Fruit fly (Drosophila melanogaster) whole organism, embryonic: Measurements from ENCODE around the gene CG10337.
A peak's percentile ranks its signal among the peaks of the same experiment; 100 is the strongest.

Experiments
- Abd-B ChIP-seq: fragments of 200-800 bp; sonication (Bioruptor generic); optimal IDR thresholded peaks from 2 replicates; lab custom pipeline; 2018; ENCODE audit warnings: missing biosample characterization, mild to moderate bottlenecking, missing genetic modification characterization, moderate library complexity
- Aef1 ChIP-seq: fragments of 200-800 bp; sonication (Bioruptor generic); IDR thresholded peaks from 3 replicates; pipeline ENCODE4 v1.3.6; 2022; ENCODE audit warnings: missing biosample characterization, missing genetic modification characterization
- BEAF-32 ChIP-seq: fragments of 200-800 bp; sonication (Bioruptor generic); optimal IDR thresholded peaks from 3 replicates; lab custom pipeline; 2017; ENCODE audit warnings: missing biosample characterization, missing genetic modification characterization, mild to moderate bottlenecking, moderate library complexity, missing genetic modification reagents
- Bgb ChIP-seq: fragments of 200-800 bp; sonication (Bioruptor generic); IDR thresholded peaks from 2 replicates; pipeline ENCODE4 v1.3.6; 2022; ENCODE audit warnings: missing biosample characterization, missing genetic modification characterization; ENCODE audit not compliant: partially characterized antibody
- CG10267 ChIP-seq: fragments of 200-800 bp; sonication (Bioruptor generic); optimal IDR thresholded peaks from 2 replicates; lab custom pipeline; 2018; ENCODE audit warnings: missing biosample characterization, mild to moderate bottlenecking, missing genetic modification characterization, moderate library complexity
- CG13287 ChIP-seq: fragments of 200-800 bp; sonication (Bioruptor generic); IDR thresholded peaks from 2 replicates; pipeline ENCODE4 v1.3.6; 2022; ENCODE audit warnings: missing biosample characterization, missing genetic modification characterization; ENCODE audit not compliant: partially characterized antibody
- CG14860 ChIP-seq: fragments of 200-800 bp; sonication (Bioruptor generic); IDR thresholded peaks from 3 replicates; pipeline ENCODE4 v1.3.6; 2022; ENCODE audit warnings: missing biosample characterization, missing genetic modification characterization; ENCODE audit not compliant: partially characterized antibody
- CG17385 ChIP-seq: fragments of 200-800 bp; sonication (Bioruptor generic); optimal IDR thresholded peaks from 3 replicates; lab custom pipeline; 2018; ENCODE audit warnings: missing biosample characterization, mild to moderate bottlenecking, missing genetic modification characterization
- CG17568 ChIP-seq: fragments of 200-800 bp; sonication (Bioruptor generic); optimal IDR thresholded peaks from 2 replicates; lab custom pipeline; 2018; ENCODE audit warnings: missing biosample characterization, mild to moderate bottlenecking, missing genetic modification characterization, moderate library complexity
- CG18011 ChIP-seq: fragments of 200-800 bp; sonication (Bioruptor generic); optimal IDR thresholded peaks from 2 replicates; lab custom pipeline; 2017; ENCODE audit warnings: missing biosample characterization, missing genetic modification characterization, mild to moderate bottlenecking, moderate library complexity, missing genotype
- CG34224 ChIP-seq: fragments of 200-800 bp; sonication (Bioruptor generic); IDR thresholded peaks from 3 replicates; pipeline ENCODE4 v1.3.6; 2022; ENCODE audit warnings: missing biosample characterization, missing genetic modification characterization; ENCODE audit not compliant: partially characterized antibody
- CG5953 ChIP-seq: fragments of 200-800 bp; sonication (Bioruptor generic); IDR thresholded peaks from 2 replicates; pipeline ENCODE4 v1.3.6; 2022; ENCODE audit warnings: missing biosample characterization, missing genetic modification characterization
- CG6791 ChIP-seq: fragments of 200-800 bp; sonication (Bioruptor generic); IDR thresholded peaks from 3 replicates; pipeline ENCODE4 v1.3.6; 2022; ENCODE audit warnings: missing biosample characterization, missing genetic modification characterization; ENCODE audit not compliant: partially characterized antibody
- CG8290 ChIP-seq, 3 experiments: fragments of 200-800 bp; sonication (Bioruptor generic); optimal IDR thresholded peaks; 2 replicates each; lab custom pipeline; 2016 to 2019; ENCODE audit warnings: missing biosample characterization in 3 of 3, missing genetic modification characterization in 3 of 3, mild to moderate bottlenecking in 2 of 3, moderate library complexity in 1 of 3
- CG9437 ChIP-seq: fragments of 200-800 bp; sonication (Bioruptor generic); optimal IDR thresholded peaks from 2 replicates; lab custom pipeline; 2018; ENCODE audit warnings: missing biosample characterization, mild to moderate bottlenecking, missing genetic modification characterization
- CG9727 ChIP-seq: fragments of 200-800 bp; sonication (Bioruptor generic); optimal IDR thresholded peaks from 3 replicates; lab custom pipeline; 2017; ENCODE audit warnings: missing biosample characterization, mild to moderate bottlenecking, missing genetic modification characterization
- CG9797 ChIP-seq: fragments of 200-800 bp; sonication (Bioruptor generic); optimal IDR thresholded peaks from 3 replicates; lab custom pipeline; 2018; ENCODE audit warnings: missing biosample characterization, mild to moderate bottlenecking, missing genetic modification characterization
- D19A ChIP-seq: fragments of 200-800 bp; optimal IDR thresholded peaks from 3 replicates; lab custom pipeline; 2019; ENCODE audit warnings: missing biosample characterization, mild to moderate bottlenecking, missing genetic modification characterization, moderate library complexity
- Dll ChIP-seq: fragments of 200-800 bp; sonication (Bioruptor generic); IDR thresholded peaks from 4 replicates; pipeline ENCODE4 v1.3.6; 2022; ENCODE audit warnings: missing biosample characterization, missing genetic modification characterization; ENCODE audit not compliant: partially characterized antibody
- Doc3 ChIP-seq: fragments of 200-800 bp; sonication (Bioruptor generic); IDR thresholded peaks from 3 replicates; pipeline ENCODE4 v1.3.6; 2022; ENCODE audit warnings: missing biosample characterization, missing genetic modification characterization; ENCODE audit not compliant: partially characterized antibody
- Dp ChIP-seq: fragments of 200-800 bp; sonication (Bioruptor generic); optimal IDR thresholded peaks from 2 replicates; lab custom pipeline; 2018; ENCODE audit warnings: missing biosample characterization, mild to moderate bottlenecking, missing genetic modification characterization, moderate library complexity
- E2f2 ChIP-seq: fragments of 200-800 bp; sonication (Bioruptor generic); IDR thresholded peaks from 2 replicates; pipeline ENCODE4 v1.3.6; 2022; ENCODE audit warnings: missing biosample characterization, missing genetic modification characterization
- Ets97D ChIP-seq: fragments of 200-800 bp; sonication (Bioruptor generic); optimal IDR thresholded peaks from 3 replicates; lab custom pipeline; 2016; ENCODE audit warnings: missing biosample characterization, missing genetic modification characterization
- HLH4C ChIP-seq: fragments of 200-800 bp; sonication (Bioruptor generic); IDR thresholded peaks from 3 replicates; pipeline ENCODE4 v1.3.6; 2022; ENCODE audit warnings: missing biosample characterization, missing genetic modification characterization; ENCODE audit not compliant: partially characterized antibody
- Lhr ChIP-seq: fragments of 200-800 bp; sonication (Bioruptor generic); optimal IDR thresholded peaks from 3 replicates; lab custom pipeline; 2017; ENCODE audit warnings: mild to moderate bottlenecking, missing biosample characterization, missing genetic modification reagents, missing genetic modification characterization
- Med ChIP-seq: fragments of 200-800 bp; sonication (Bioruptor generic); peaks from one replicate; lab custom pipeline; 2016; ENCODE audit warnings: missing biosample characterization, missing genetic modification characterization, mild to moderate bottlenecking, inconsistent platforms, moderate library complexity
- Nf-YA ChIP-seq: fragments of 200-800 bp; sonication (Bioruptor generic); IDR thresholded peaks from 2 replicates; pipeline ENCODE4 v1.3.6; 2022; ENCODE audit warnings: missing biosample characterization, missing genetic modification characterization
- Sry-β ChIP-seq: fragments of 200-800 bp; sonication (Bioruptor generic); optimal IDR thresholded peaks from 2 replicates; lab custom pipeline; 2018; ENCODE audit warnings: missing biosample characterization, mild to moderate bottlenecking, missing genetic modification characterization, moderate library complexity
- amos ChIP-seq: fragments of 200-800 bp; sonication (Bioruptor generic); IDR thresholded peaks from 2 replicates; pipeline ENCODE4 v1.3.6; 2022; ENCODE audit warnings: missing biosample characterization, missing genetic modification characterization; ENCODE audit not compliant: partially characterized antibody
- ash1 ChIP-seq: fragments of 200-800 bp; sonication (Bioruptor generic); optimal IDR thresholded peaks from 2 replicates; lab custom pipeline; 2018; ENCODE audit warnings: missing biosample characterization, mild to moderate bottlenecking, missing genetic modification characterization
- bbx ChIP-seq: fragments of 200-800 bp; sonication (Bioruptor generic); IDR thresholded peaks from 2 replicates; pipeline ENCODE4 v1.3.6; 2022; ENCODE audit warnings: missing biosample characterization, missing genetic modification characterization; ENCODE audit not compliant: partially characterized antibody
- chinmo ChIP-seq: fragments of 200-800 bp; sonication (Bioruptor generic); IDR thresholded peaks from 4 replicates; pipeline ENCODE4 v1.3.6; 2022; ENCODE audit warnings: missing biosample characterization, missing genetic modification characterization; ENCODE audit not compliant: partially characterized antibody
- hb ChIP-seq: fragments of 200-800 bp; sonication (Bioruptor generic); IDR thresholded peaks from 3 replicates; pipeline ENCODE4 v1.3.6; 2022; ENCODE audit warnings: missing biosample characterization, missing genetic modification characterization; ENCODE audit not compliant: partially characterized antibody
- hbn ChIP-seq: fragments of 200-800 bp; sonication (Bioruptor generic); IDR thresholded peaks from 2 replicates; pipeline ENCODE4 v1.3.6; 2022; ENCODE audit warnings: missing biosample characterization, missing genetic modification characterization; ENCODE audit not compliant: partially characterized antibody
- lmd ChIP-seq: fragments of 200-800 bp; sonication (Bioruptor generic); IDR thresholded peaks from 2 replicates; pipeline ENCODE4 v1.3.6; 2022; ENCODE audit warnings: missing biosample characterization, missing genetic modification characterization
- nmo ChIP-seq: fragments of 200-800 bp; sonication (Bioruptor generic); optimal IDR thresholded peaks from 2 replicates; lab custom pipeline; 2018; ENCODE audit warnings: missing biosample characterization, mild to moderate bottlenecking, missing genetic modification characterization, moderate library complexity
- pzg ChIP-seq: fragments of 200-800 bp; sonication (Bioruptor generic); optimal IDR thresholded peaks from 3 replicates; lab custom pipeline; 2018; ENCODE audit warnings: missing biosample characterization, mild to moderate bottlenecking, missing genetic modification characterization, moderate library complexity
- row ChIP-seq: fragments of 200-800 bp; sonication (Bioruptor generic); IDR thresholded peaks from 3 replicates; pipeline ENCODE4 v1.3.6; 2022; ENCODE audit warnings: missing biosample characterization, missing genetic modification characterization
- sd ChIP-seq: fragments of 200-800 bp; sonication (Bioruptor generic); optimal IDR thresholded peaks from 3 replicates; lab custom pipeline; 2018; ENCODE audit warnings: missing biosample characterization, mild to moderate bottlenecking, missing genetic modification characterization, moderate library complexity
- sens ChIP-seq: fragments of 200-800 bp; sonication (Bioruptor generic); peaks from one replicate; lab custom pipeline; 2016; ENCODE audit warnings: missing biosample characterization, missing genetic modification characterization
- sna ChIP-seq: fragments of 200-800 bp; sonication (Bioruptor generic); IDR thresholded peaks from 2 replicates; pipeline ENCODE4 v1.3.6; 2022; ENCODE audit warnings: missing biosample characterization, missing genetic modification characterization; ENCODE audit not compliant: partially characterized antibody
- stwl ChIP-seq: fragments of 200-800 bp; sonication (Bioruptor generic); optimal IDR thresholded peaks from 3 replicates; lab custom pipeline; 2018; ENCODE audit warnings: missing biosample characterization, mild to moderate bottlenecking, missing genetic modification characterization, moderate library complexity
- trem ChIP-seq: fragments of 200-800 bp; optimal IDR thresholded peaks from 3 replicates; lab custom pipeline; 2019; ENCODE audit warnings: missing biosample characterization, mild to moderate bottlenecking, missing genetic modification characterization, moderate library complexity
- tup ChIP-seq: fragments of 200-800 bp; sonication (Bioruptor generic); optimal IDR thresholded peaks from 2 replicates; lab custom pipeline; 2016; ENCODE audit warnings: missing biosample characterization, mild to moderate bottlenecking, missing genetic modification characterization, moderate library complexity
- zen2 ChIP-seq: fragments of 200-800 bp; sonication (Bioruptor generic); IDR thresholded peaks from 3 replicates; pipeline ENCODE4 v1.3.6; 2022; ENCODE audit warnings: missing biosample characterization, missing genetic modification characterization; ENCODE audit not compliant: partially characterized antibody

The CG10337 gene

dm6 chr2L:19565233-19565898, 18.6 kb upstream of the CG10337 start, which contains the start of gene CG13077:
Gene CG13077 (plus strand): TSS chr2L:19565863.
- TF ChIP-seq Ets97D (GFP tag; lab: Kevin White, UChicago) (no peak), amos (GFP tag; lab: Robert Waterston, UW) (peak; percentile 40; the same call in 1 of the 2 replicates), D19A (tag; lab: Kevin White, UChicago) (no peak), sna (GFP tag; lab: Robert Waterston, UW) (peak; percentile 47; the same call in 1 of the 2 replicates), HLH4C (GFP tag; lab: Robert Waterston, UW) (peak; percentile 49; the same call in 2 of the 3 replicates), CG9437 (peak; percentile 98), pzg (GFP tag; lab: Kevin White, UChicago) (peak; percentile 9), sens (GFP tag; lab: Kevin White, UChicago) (peak; percentile 62), CG6791 (GFP tag; lab: Robert Waterston, UW) (peak; percentile 79), Dp (GFP tag; lab: Kevin White, UChicago) (peak; percentile 71), Bgb (peak; percentile 59), Abd-B (GFP tag; lab: Kevin White, UChicago) (peak; percentile 2), lmd (GFP tag; lab: Robert Waterston, UW) (no peak), CG34224 (GFP tag; lab: Robert Waterston, UW) (peak; percentile 48; the same call in 1 of the 3 replicates), nmo (peak; percentile 7), hbn (GFP tag; lab: Robert Waterston, UW) (peak; percentile 74; the same call in 1 of the 2 replicates), bbx (peak; percentile 70; the same call in 1 of the 2 replicates), trem (tag; lab: Kevin White, UChicago) (peak; percentile 14), stwl (tag; lab: Kevin White, UChicago) (peak; percentile 99), ash1 (GFP tag; lab: Kevin White, UChicago) (no peak), Doc3 (GFP tag; lab: Robert Waterston, UW) (peak; percentile 76; the same call in 2 of the 3 replicates), row (GFP tag; lab: Robert Waterston, UW) (peak; percentile 27; the same call in 1 of the 3 replicates), CG10267 (tag; lab: Kevin White, UChicago) (peak; percentile 87), Sry-β (GFP tag; lab: Kevin White, UChicago) (peak; percentile 84), hb (0 out of 3 replicates have a peak, but pooled peaks have one; percentile 27), zen2 (GFP tag; lab: Robert Waterston, UW) (peak; percentile 87), CG17385 (GFP tag; lab: Kevin White, UChicago) (no peak), CG18011 (GFP tag; lab: Kevin White, UChicago) (peak; percentile 95), CG17568 (GFP tag; lab: Kevin White, UChicago) (peak; percentile 11), CG5953 (GFP tag; lab: Robert Waterston, UW) (no peak), tup (GFP tag; lab: Kevin White, UChicago) (no peak), Med (GFP tag; lab: Kevin White, UChicago) (peak; percentile 64), BEAF-32 (GFP tag; lab: Kevin White, UChicago) (peak; percentile 43), sd (tag; lab: Kevin White, UChicago) (no peak), E2f2 (GFP tag; lab: Robert Waterston, UW) (peak; percentile 76), Nf-YA (GFP tag; lab: Robert Waterston, UW) (no peak), Lhr (GFP tag; lab: Kevin White, UChicago) (peak; percentile 13), CG14860 (GFP tag; lab: Robert Waterston, UW) (0 out of 3 replicates have a peak, but pooled peaks have one; percentile 46), CG9797 (GFP tag; lab: Kevin White, UChicago) (no peak), chinmo (GFP tag; lab: Robert Waterston, UW) (0 out of 4 replicates have a peak, but pooled peaks have one; percentile 63), CG8290 (GFP tag; optimal IDR thresholded peaks at IDR 0.05; lab: Kevin White, UChicago) (peak; percentile 37), CG8290 (tag; optimal IDR thresholded peaks at IDR 0.05; lab: Kevin White, UChicago) (peak in 1 of 2 experiments; percentile 6), Dll (GFP tag; lab: Robert Waterston, UW) (peak; percentile 68), CG13287 (GFP tag; lab: Robert Waterston, UW) (peak; percentile 68), CG9727 (no peak), Aef1 (no peak)
